Fruit fly (Drosophila melanogaster) ovary, adult (tissue): ENCODE measurements around the gene CG33285.
A peak's percentile ranks its signal among the peaks of the same experiment; 100 is the strongest.

Experiments
- CG17801 ChIP-seq: fragments of 200-800 bp; optimal IDR thresholded peaks from 2 replicates; lab custom pipeline; 2019; ENCODE audit warnings: missing biosample characterization, mild to moderate bottlenecking, missing genetic modification characterization, moderate library complexity; ENCODE audit not compliant: partially characterized antibody

Gene CG33285

dm6 chr3L:21099908-21100307 is 11.1 kb upstream of the CG33285 start:
- no peak for TF ChIP-seq CG17801

DNA sequence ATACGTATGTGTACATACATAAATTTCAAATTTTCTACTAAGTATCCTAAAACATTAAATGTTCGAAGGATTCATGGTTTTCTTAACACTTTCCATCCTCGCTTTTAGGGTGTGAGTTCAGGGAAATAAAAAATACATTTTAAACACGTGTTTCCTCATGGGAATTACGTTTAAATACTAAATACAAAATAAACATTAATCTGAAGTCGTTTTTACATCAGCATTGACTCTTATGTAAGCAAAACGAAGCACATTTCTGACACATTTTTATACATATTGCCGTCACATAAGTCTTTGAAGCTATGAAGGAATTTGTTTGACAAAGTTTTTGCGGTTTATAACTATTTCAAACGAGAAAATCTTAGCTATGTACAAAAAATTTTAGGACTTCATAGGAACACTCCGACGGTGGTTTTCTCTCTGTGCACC is 10.2 kb upstream of the CG33285 start:
- TF ChIP-seq CG17801 = no peak

DNA sequence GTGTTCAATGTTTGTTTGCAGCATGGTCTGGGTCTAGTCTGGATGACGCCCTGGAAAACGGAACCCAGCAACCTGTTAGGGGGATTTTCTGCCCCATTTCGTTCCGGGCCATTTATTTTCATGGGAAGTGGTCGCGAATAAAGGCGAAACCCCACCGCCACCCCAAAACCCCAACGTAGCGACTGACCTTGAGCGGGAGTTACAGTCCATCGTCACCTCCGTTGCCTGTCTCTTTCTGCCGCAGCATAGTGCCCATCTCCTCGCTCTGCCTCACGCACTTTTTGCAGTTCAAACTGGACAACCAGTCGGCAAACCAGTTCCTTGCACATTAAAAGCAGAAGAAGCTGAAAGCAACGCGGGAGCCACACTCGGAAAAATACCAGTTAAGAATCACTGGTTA is 9.8 kb upstream of the CG33285 start:
- TF ChIP-seq CG17801 = no peak

DNA sequence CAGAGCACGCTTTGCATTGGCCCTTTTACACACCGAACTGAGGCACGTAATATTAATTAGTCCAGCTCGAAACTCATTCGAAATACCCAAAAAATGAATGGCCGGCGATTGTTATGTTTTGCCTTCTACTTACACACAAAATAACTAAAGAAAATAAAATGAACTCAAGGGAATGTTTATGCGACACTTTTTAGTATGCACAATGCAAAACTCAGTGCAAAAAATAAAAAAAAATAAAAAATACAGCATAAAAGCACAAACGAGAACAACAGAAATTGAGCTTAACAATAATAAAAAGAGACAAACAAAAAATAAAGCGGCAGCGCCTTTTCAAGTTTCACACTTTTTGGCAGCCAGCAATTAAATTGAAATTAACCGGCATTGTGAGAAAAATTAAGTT is 8.6 kb upstream of the CG33285 start:
- peak; percentile 85 for TF ChIP-seq CG17801

DNA sequence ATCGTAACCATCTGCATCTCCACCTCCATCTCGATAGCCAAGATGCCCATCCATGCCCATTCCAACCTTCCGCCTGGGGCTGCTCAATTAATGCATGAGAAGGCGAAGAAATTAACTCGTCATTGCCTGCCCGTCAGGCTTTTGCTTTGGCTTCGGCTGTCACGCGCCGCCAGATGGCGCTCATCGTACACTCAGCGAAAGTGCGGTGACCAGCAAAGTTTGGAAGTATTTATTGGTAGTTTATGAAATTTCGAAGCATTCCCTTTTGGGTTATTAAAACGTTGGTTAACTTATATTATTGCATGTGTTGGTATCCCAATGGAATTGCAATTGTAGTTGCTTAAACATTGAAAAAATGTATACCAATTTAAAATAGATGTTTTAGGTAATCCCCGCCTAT is 1.5 kb upstream of the CG33285 start:
- TF ChIP-seq CG17801 = no peak

- no peak for TF ChIP-seq CG17801
Measured at dm6 chr3L:21080430-21080829, 8.4 kb downstream of the CG33285 start.

dm6 chr3L:21070063-21070462 is 18.7 kb downstream of the CG33285 start:
- no peak for TF ChIP-seq CG17801

- TF ChIP-seq CG17801 = no peak
Measured at dm6 chr3L:21069453-21069852, 19.3 kb downstream of the CG33285 start.

- no peak for TF ChIP-seq CG17801
Measured at dm6 chr3L:21067553-21068157, 21.1 kb downstream of the CG33285 start.

dm6 chr3L:21066210-21066912 is 22.4 kb downstream of the CG33285 start:
- no peak for TF ChIP-seq CG17801

- TF ChIP-seq CG17801 = peak; percentile 50
Measured at dm6 chr3L:21065212-21065902, 23.4 kb downstream of the CG33285 start, which contains the start of gene CG43072. TSS of gene CG43072 (plus strand) at chr3L:21065852.

DNA sequence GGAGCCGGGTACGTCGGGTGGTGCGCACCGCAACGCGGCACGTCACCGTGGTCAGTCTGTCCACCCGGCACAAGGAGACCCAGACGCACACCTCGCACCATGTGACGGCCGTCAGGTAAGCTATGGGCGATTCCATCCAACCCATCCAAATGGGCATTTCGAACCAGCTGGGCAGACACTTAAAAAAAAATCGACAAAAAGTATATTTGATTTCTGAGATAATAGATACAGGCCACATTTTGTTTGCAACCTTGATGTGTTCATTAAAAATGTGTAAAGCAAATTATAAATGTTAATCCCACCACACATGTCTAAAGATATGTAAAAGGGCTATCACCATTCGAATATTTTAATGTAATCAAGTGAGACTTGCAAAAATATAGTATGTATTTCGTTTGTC is 24.2 kb downstream of the CG33285 start:
- no peak for TF ChIP-seq CG17801

- no peak for TF ChIP-seq CG17801
Measured at dm6 chr3L:21061968-21062367, 26.8 kb downstream of the CG33285 start.

DNA sequence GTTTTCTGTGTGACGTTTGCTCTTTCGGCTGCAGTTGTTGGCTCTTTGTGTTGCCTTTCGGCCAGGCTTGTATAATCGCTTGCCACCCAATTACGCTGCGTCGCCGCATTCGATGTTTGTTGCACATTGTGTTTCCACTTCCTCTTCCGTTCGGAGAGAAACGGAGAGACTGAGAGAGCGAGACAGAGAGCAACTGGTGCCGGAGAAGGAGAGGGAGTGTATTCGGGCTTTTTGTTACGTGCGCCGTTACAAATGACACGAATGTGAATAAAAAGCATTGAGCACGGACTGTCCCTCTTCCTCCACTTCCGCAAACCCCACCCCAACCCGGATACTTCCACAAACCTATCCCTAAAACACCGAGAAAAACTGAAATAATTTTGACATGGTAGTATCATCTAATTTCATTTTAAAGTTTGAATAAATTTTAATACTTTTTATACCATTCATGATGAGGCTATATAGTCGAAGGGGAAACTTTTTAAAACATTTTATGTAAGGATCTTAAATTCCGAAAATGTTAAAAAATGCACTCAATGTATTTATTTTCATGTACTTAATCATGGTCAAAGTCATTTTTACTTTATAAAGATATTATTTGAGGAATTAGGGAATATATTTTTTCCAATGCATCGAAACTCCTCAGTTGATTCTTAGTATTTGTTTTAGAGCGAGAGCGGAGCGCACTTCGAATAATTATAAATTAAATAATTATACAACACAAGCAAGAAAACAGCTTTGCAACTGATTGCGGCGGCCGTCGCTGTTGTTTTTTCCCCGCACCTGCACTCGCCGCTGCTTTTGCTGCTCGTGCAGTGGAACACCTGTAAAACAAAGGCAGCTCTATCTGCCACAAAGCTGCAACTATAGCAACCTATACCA is 28.4 kb downstream of the CG33285 start:
- TF ChIP-seq CG17801 = peak; percentile 7

DNA sequence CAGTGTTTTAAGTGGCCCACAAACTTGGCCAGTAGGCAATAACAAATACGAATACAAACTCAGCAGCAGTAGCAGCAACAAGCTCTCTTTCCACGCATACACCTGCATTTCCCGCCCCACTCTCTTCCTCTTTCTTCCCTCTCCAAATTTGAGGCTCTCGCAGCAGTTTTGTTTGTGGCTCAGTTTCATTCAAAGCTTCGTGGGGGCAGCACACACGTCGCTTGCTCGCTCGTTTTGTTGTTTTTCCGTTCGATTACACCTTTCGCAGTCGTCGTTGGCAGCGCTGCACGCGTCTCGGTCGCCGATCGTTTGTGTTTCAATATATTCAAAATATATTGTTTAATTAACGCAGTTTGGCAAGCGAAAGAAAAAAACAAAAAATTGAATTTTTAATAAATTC is 30.1 kb downstream of the CG33285 start:
- TF ChIP-seq CG17801 = peak; percentile 33

- TF ChIP-seq CG17801 = no peak
Measured at dm6 chr3L:21057568-21057940, 31.2 kb downstream of the CG33285 start.
